Worm (Caenorhabditis elegans) whole organism, L1 larva: ENCODE measurements around the gene srbc-8.

ENCODE experiments used
- C16A3.4 ChIP-seq: fragments of 150-350 bp; optimal IDR thresholded peaks from 2 replicates; lab custom pipeline; 2014; ENCODE audit warnings: missing biosample characterization, missing genetic modification characterization
- C34B4.2 ChIP-seq: sonication (generic microtip); optimal IDR thresholded peaks from 2 replicates; lab custom pipeline; 2017; ENCODE audit warnings: mild to moderate bottlenecking, missing genetic modification characterization, missing compliant biosample characterization
- F16B12.6 ChIP-seq: fragments of 150-350 bp; optimal IDR thresholded peaks from 2 replicates; lab custom pipeline; 2014; ENCODE audit warnings: missing biosample characterization, missing genetic modification characterization
- Y116A8C.19 ChIP-seq: sonication (generic microtip); optimal IDR thresholded peaks from 2 replicates; lab custom pipeline; 2016; ENCODE audit warnings: missing compliant biosample characterization, missing genetic modification characterization, borderline replicate concordance
- alr-1 ChIP-seq: fragments of 200-800 bp; sonication (Bioruptor generic); optimal IDR thresholded peaks from 2 replicates; lab custom pipeline; 2018; ENCODE audit warnings: borderline replicate concordance, mild to moderate bottlenecking, missing genetic modification characterization, missing compliant biosample characterization
- ama-1 ChIP-seq: fragments of 150-350 bp; optimal IDR thresholded peaks from 2 replicates; lab custom pipeline; 2014
- blmp-1 ChIP-seq: fragments of 150-350 bp; optimal IDR thresholded peaks from 2 replicates; lab custom pipeline; 2014; ENCODE audit warnings: missing biosample characterization, missing genetic modification characterization
- ceh-63 ChIP-seq: fragments of 200-800 bp; sonication (Bioruptor generic); optimal IDR thresholded peaks from 2 replicates; lab custom pipeline; 2018; ENCODE audit warnings: mild to moderate bottlenecking, missing genetic modification characterization, missing compliant biosample characterization
- ceh-8 ChIP-seq: fragments of 200-800 bp; sonication (Bioruptor generic); optimal IDR thresholded peaks from 2 replicates; lab custom pipeline; 2018; ENCODE audit warnings: mild to moderate bottlenecking, missing genetic modification characterization, moderate library complexity, missing compliant biosample characterization
- ceh-90 ChIP-seq: sonication (generic microtip); optimal IDR thresholded peaks from 2 replicates; lab custom pipeline; 2016; ENCODE audit warnings: missing genetic modification characterization, missing compliant biosample characterization
- dpl-1 ChIP-seq, 3 experiments: fragments of 150-350 bp in 2 of 3; sonication (generic microtip) in 1 of 3; optimal IDR thresholded peaks; 2 replicates each; lab custom pipeline; 2014 to 2017; ENCODE audit warnings: missing biosample characterization in 3 of 3, missing genetic modification characterization in 3 of 3, missing genetic modification reagents in 3 of 3
- dsc-1 ChIP-seq: sonication (generic microtip); optimal IDR thresholded peaks from 2 replicates; lab custom pipeline; 2016; ENCODE audit warnings: mild to moderate bottlenecking, missing genetic modification characterization, missing compliant biosample characterization
- egl-13 ChIP-seq: sonication (generic microtip); optimal IDR thresholded peaks from 2 replicates; lab custom pipeline; 2016; ENCODE audit warnings: missing genotype, missing genetic modification reagents, missing genetic modification characterization, missing compliant biosample characterization
- elt-2 ChIP-seq: sonication (generic microtip); optimal IDR thresholded peaks from 2 replicates; lab custom pipeline; 2016; ENCODE audit warnings: missing genetic modification characterization, mild to moderate bottlenecking, inconsistent platforms, missing compliant biosample characterization, missing genetic modification reagents
- elt-3 ChIP-seq, 6 experiments: fragments of 150-350 bp in 1 of 6; sonication (generic microtip); optimal IDR thresholded peaks; 2 replicates each; lab custom pipeline; 2017 to 2018; ENCODE audit warnings: missing biosample characterization in 6 of 6, missing genetic modification characterization in 6 of 6, inconsistent platforms in 1 of 6
- grh-1 ChIP-seq: fragments of 200-800 bp; sonication (Bioruptor generic); IDR thresholded peaks from 2 replicates; pipeline ENCODE4 v1.3.6; 2022; ENCODE audit warnings: missing genetic modification reagents, missing genetic modification characterization, missing compliant biosample characterization
- hlh-4 ChIP-seq: sonication (generic microtip); optimal IDR thresholded peaks from 2 replicates; lab custom pipeline; 2016; ENCODE audit warnings: mild to moderate bottlenecking, missing genetic modification characterization, missing compliant biosample characterization
- irx-1 ChIP-seq: sonication (generic microtip); optimal IDR thresholded peaks from 2 replicates; lab custom pipeline; 2016; ENCODE audit warnings: missing genetic modification characterization, missing compliant biosample characterization
- jun-1 ChIP-seq: fragments of 150-350 bp; optimal IDR thresholded peaks from 2 replicates; lab custom pipeline; 2014; ENCODE audit warnings: missing biosample characterization, missing genetic modification reagents, missing genetic modification characterization
- lin-13 ChIP-seq: fragments of 150-350 bp; optimal IDR thresholded peaks from 2 replicates; lab custom pipeline; 2014; ENCODE audit warnings: missing biosample characterization, missing genetic modification reagents, missing genetic modification characterization
- lin-15B ChIP-seq: fragments of 150-350 bp; sonication (generic microtip); optimal IDR thresholded peaks from 3 replicates; lab custom pipeline; 2014; ENCODE audit warnings: missing biosample characterization, missing genetic modification characterization
- lin-35 ChIP-seq, 2 experiments: fragments of 150-350 bp; optimal IDR thresholded peaks; 2 replicates each; lab custom pipeline; 2014; ENCODE audit warnings: missing biosample characterization in 2 of 2, missing genetic modification characterization in 2 of 2, missing genetic modification reagents in 2 of 2
- lin-39 ChIP-seq: fragments of 150-350 bp; optimal IDR thresholded peaks from 2 replicates; lab custom pipeline; 2014; ENCODE audit warnings: missing biosample characterization, missing genetic modification reagents, missing genetic modification characterization
- lsy-2 ChIP-seq, 2 experiments: fragments of 150-350 bp; optimal IDR thresholded peaks; 2 replicates each; lab custom pipeline; 2014; ENCODE audit warnings: missing biosample characterization in 2 of 2, missing genetic modification characterization in 2 of 2
- mef-2 ChIP-seq: fragments of 150-350 bp; optimal IDR thresholded peaks from 2 replicates; lab custom pipeline; 2014; ENCODE audit warnings: missing biosample characterization, missing genetic modification characterization
- nhr-19 ChIP-seq: fragments of 200-800 bp; sonication (Bioruptor generic); conservative IDR thresholded peaks from 2 replicates; pipeline ENCODE4 v1.3.6; 2022; ENCODE audit warnings: missing genetic modification characterization, missing compliant biosample characterization
- nhr-20 ChIP-seq: sonication (generic microtip); optimal IDR thresholded peaks from 2 replicates; lab custom pipeline; 2016; ENCODE audit warnings: mild to moderate bottlenecking, missing genetic modification characterization, missing compliant biosample characterization
- nhr-47 ChIP-seq: sonication (generic microtip); optimal IDR thresholded peaks from 2 replicates; lab custom pipeline; 2016; ENCODE audit warnings: mild to moderate bottlenecking, missing genetic modification characterization, moderate library complexity, missing compliant biosample characterization
- nhr-71 ChIP-seq: sonication (generic microtip); optimal IDR thresholded peaks from 2 replicates; lab custom pipeline; 2016; ENCODE audit warnings: mild to moderate bottlenecking, missing genetic modification characterization, moderate library complexity, missing compliant biosample characterization
- nhr-84 ChIP-seq: sonication (generic microtip); optimal IDR thresholded peaks from 2 replicates; lab custom pipeline; 2017; ENCODE audit warnings: missing biosample characterization, missing genetic modification characterization
- nhr-85 ChIP-seq: sonication (generic microtip); peaks from one replicate; lab custom pipeline; 2016; ENCODE audit warnings: missing genetic modification characterization, inconsistent platforms, missing compliant biosample characterization
- nhr-90 ChIP-seq: sonication (generic microtip); optimal IDR thresholded peaks from 2 replicates; lab custom pipeline; 2016; ENCODE audit warnings: mild to moderate bottlenecking, missing genetic modification characterization, missing compliant biosample characterization; ENCODE audit not compliant: poor library complexity
- pag-3 ChIP-seq: sonication (generic microtip); optimal IDR thresholded peaks from 2 replicates; lab custom pipeline; 2017; ENCODE audit warnings: missing genetic modification characterization, mild to moderate bottlenecking, missing compliant biosample characterization, antibody characterized with exemption, borderline replicate concordance; ENCODE audit not compliant: insufficient read depth
- pqm-1 ChIP-seq: sonication (generic microtip); optimal IDR thresholded peaks from 3 replicates; lab custom pipeline; 2017; ENCODE audit warnings: missing biosample characterization, missing genetic modification characterization
- rnt-1 ChIP-seq: sonication (generic microtip); optimal IDR thresholded peaks from 2 replicates; lab custom pipeline; 2016; ENCODE audit warnings: mild to moderate bottlenecking, missing genetic modification characterization, moderate library complexity, missing compliant biosample characterization
- snpc-4 ChIP-seq: fragments of 150-350 bp; optimal IDR thresholded peaks from 2 replicates; lab custom pipeline; 2014; ENCODE audit warnings: missing biosample characterization, missing genetic modification characterization
- snu-23 ChIP-seq: sonication (generic microtip); optimal IDR thresholded peaks from 2 replicates; lab custom pipeline; 2016; ENCODE audit warnings: missing genetic modification characterization, missing compliant biosample characterization
- sox-4 ChIP-seq: sonication (generic microtip); optimal IDR thresholded peaks from 2 replicates; lab custom pipeline; 2016; ENCODE audit warnings: missing genetic modification characterization, missing compliant biosample characterization
- tlp-1 ChIP-seq: fragments of 150-350 bp; optimal IDR thresholded peaks from 2 replicates; lab custom pipeline; 2014; ENCODE audit warnings: missing biosample characterization, missing genetic modification characterization
- unc-30 ChIP-seq: sonication (generic microtip); optimal IDR thresholded peaks from 2 replicates; lab custom pipeline; 2017; ENCODE audit warnings: missing biosample characterization, missing genetic modification characterization
- unc-86 ChIP-seq: sonication (generic microtip); optimal IDR thresholded peaks from 2 replicates; lab custom pipeline; 2016; ENCODE audit warnings: missing genetic modification characterization, missing compliant biosample characterization
- ztf-4 ChIP-seq: fragments of 150-350 bp; optimal IDR thresholded peaks from 2 replicates; lab custom pipeline; 2014; ENCODE audit warnings: missing biosample characterization, missing genetic modification characterization

Gene srbc-8

DNA sequence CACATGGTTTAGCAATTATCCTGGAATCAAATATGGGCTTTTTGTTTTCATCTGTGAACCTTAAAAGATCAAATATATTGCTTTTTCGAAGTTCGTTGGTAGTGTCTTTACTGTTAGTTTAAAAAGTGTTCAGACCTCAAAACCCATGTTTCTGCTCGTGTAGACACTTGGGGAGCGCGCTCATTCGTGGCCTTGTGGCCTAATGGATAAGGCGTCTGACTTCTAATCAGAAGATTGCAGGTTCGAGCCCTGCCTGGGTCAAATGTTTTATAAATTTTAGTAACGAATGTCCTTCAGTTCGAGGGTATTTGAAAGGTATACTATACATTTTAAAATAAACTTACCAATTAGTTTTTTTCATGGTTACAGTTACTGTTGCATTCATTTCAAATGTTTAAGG, 21.3 kb upstream of the srbc-8 start (continued):
- peak in 1 of 2 experiments; percentile 27 for TF ChIP-seq lsy-2 (tag; optimal IDR thresholded peaks at IDR 0.05; lab: Kevin White, UChicago)
- no peak for TF ChIP-seq pqm-1 (tag; lab: Kevin White, UChicago)
- peak in 1 of 3 experiments; percentile 2 for TF ChIP-seq dpl-1 (GFP tag; optimal IDR thresholded peaks at IDR 0.05; lab: Kevin White, UChicago)
- TF ChIP-seq lin-35 (GFP tag; optimal IDR thresholded peaks at IDR 0.05; lab: Kevin White, UChicago): peak in 1 of 2 experiments; percentile 42
- TF ChIP-seq nhr-84 (tag; lab: Kevin White, UChicago): no peak
- TF ChIP-seq ceh-8 (GFP tag; lab: Kevin White, UChicago): no peak

DNA sequence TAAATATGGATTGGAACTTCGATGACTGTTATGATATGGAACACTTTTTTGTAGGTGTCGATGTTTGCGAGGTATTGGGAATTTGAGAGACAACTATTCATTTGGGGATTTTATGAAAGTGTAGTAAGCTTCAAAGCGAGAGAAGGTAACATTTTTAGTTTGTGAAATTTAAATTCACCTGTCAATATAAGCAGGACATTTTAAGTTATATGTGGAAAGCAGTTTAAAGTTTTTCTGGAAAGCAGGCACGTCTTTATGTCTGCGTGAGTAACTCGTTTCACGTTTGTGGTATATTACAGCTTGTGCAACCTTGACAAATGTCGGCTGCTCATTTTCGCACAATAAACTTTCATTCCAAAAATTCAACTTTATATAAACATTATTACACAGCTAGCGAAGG, 19.4 kb upstream of the srbc-8 start, which contains the start of gene srh-229:
Gene srh-229, minus strand, starts transcription at position 101 of the 400 bp plus-strand sequence.
- TF ChIP-seq lin-13 (GFP tag; lab: Kevin White, UChicago): no peak
- TF ChIP-seq C34B4.2: no peak
- TF ChIP-seq rnt-1: no peak
- TF ChIP-seq C16A3.4 (tag; lab: Kevin White, UChicago): no peak
- no peak for TF ChIP-seq egl-13 (tag; lab: Kevin White, UChicago)
- no peak for TF ChIP-seq lin-15B (tag; lab: Kevin White, UChicago)
- no peak for TF ChIP-seq grh-1 (GFP tag; lab: Robert Waterston, UW)
- TF ChIP-seq unc-30: no peak
- no peak for TF ChIP-seq ama-1 (lab: Kevin White, UChicago)
- TF ChIP-seq tlp-1: no peak
- TF ChIP-seq jun-1: no peak
- no peak for TF ChIP-seq Y116A8C.19 (tag; lab: Kevin White, UChicago)
- TF ChIP-seq lsy-2 (tag; optimal IDR thresholded peaks at IDR 0.05; lab: Kevin White, UChicago): no peak
- TF ChIP-seq ceh-90 (tag; lab: Kevin White, UChicago): no peak
- no peak for TF ChIP-seq lin-39 (tag; lab: Kevin White, UChicago)
- no peak for TF ChIP-seq nhr-90 (tag; lab: Kevin White, UChicago)
- TF ChIP-seq nhr-85 (tag; lab: Kevin White, UChicago): no peak
- no peak for TF ChIP-seq ceh-63 (GFP tag; lab: Kevin White, UChicago)
- TF ChIP-seq snpc-4 (tag; lab: Kevin White, UChicago): no peak
- no peak for TF ChIP-seq pag-3 (tag; lab: Kevin White, UChicago)

DNA sequence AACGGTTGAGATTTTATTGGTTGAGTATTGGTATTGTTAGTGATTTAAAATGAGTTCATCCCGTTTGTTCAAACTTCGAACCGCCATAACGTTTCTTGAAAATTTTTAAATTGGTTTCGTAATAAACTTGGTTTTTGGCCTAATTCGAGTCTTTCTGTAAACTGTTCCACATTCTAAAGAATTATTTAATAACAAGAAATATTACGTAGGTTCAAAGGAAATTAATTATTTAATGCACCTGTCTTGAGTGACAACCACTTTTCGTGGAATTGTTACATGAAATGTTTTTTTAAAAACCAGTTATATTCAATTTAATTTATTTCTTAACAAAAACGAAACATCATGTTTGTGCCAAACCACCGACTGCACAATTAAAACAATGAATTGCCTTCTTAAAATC, 16.3 kb upstream of the srbc-8 start:
- TF ChIP-seq alr-1 (tag; lab: Kevin White, UChicago) (no peak), ztf-4 (tag; lab: Kevin White, UChicago) (no peak), irx-1 (tag; lab: Kevin White, UChicago) (no peak), elt-3 (tag; optimal IDR thresholded peaks at IDR 0.05; lab: Kevin White, UChicago) (no peak), ceh-90 (tag; lab: Kevin White, UChicago) (no peak), hlh-4 (tag; lab: Kevin White, UChicago) (peak; percentile 96), blmp-1 (tag; lab: Kevin White, UChicago) (no peak), lin-35 (GFP tag; optimal IDR thresholded peaks at IDR 0.05; lab: Kevin White, UChicago) (no peak), nhr-47 (tag; lab: Kevin White, UChicago) (peak; percentile 25), nhr-20 (tag; lab: Kevin White, UChicago) (no peak), lin-15B (tag; lab: Kevin White, UChicago) (no peak), snu-23 (no peak), dsc-1 (tag; lab: Kevin White, UChicago) (no peak), nhr-71 (tag; lab: Kevin White, UChicago) (peak; percentile 40), mef-2 (tag; lab: Kevin White, UChicago) (no peak), elt-2 (tag; lab: Kevin White, UChicago) (no peak), nhr-19 (GFP tag; lab: Robert Waterston, UW) (no peak), unc-86 (tag; lab: Kevin White, UChicago) (no peak), F16B12.6 (tag; lab: Kevin White, UChicago) (no peak), sox-4 (tag; lab: Kevin White, UChicago) (no peak)
